Fruit fly (Drosophila melanogaster) whole organism, prepupa: ENCODE measurements around the gene CG31806.
A peak's percentile ranks its signal among the peaks of the same experiment; 100 is the strongest.

Experiments used
- Blimp-1 ChIP-seq: fragments of 200-800 bp; sonication (Bioruptor generic); optimal IDR thresholded peaks from 3 replicates; lab custom pipeline; 2017; ENCODE audit warnings: missing biosample characterization, missing genetic modification characterization, mild to moderate bottlenecking, moderate library complexity, missing genetic modification reagents
- CG10631 ChIP-seq: fragments of 200-800 bp; sonication (Bioruptor generic); optimal IDR thresholded peaks from 2 replicates; lab custom pipeline; 2016; ENCODE audit warnings: missing biosample characterization, missing genetic modification characterization
- CG10669 ChIP-seq: fragments of 200-800 bp; sonication (Bioruptor generic); optimal IDR thresholded peaks from 3 replicates; lab custom pipeline; 2018; ENCODE audit warnings: missing biosample characterization, mild to moderate bottlenecking, missing genetic modification characterization, moderate library complexity
- CG11762 ChIP-seq: fragments of 200-800 bp; sonication (Bioruptor generic); optimal IDR thresholded peaks from 3 replicates; lab custom pipeline; 2016; ENCODE audit warnings: missing biosample characterization, missing genetic modification characterization; ENCODE audit not compliant: insufficient read depth
- CG11902 ChIP-seq: fragments of 200-800 bp; sonication (Bioruptor generic); optimal IDR thresholded peaks from 3 replicates; lab custom pipeline; 2016; ENCODE audit warnings: missing biosample characterization, missing genetic modification characterization
- CG15336 ChIP-seq: fragments of 200-800 bp; sonication (Bioruptor generic); IDR thresholded peaks from 2 replicates; pipeline ENCODE4 v1.3.6; 2022; ENCODE audit warnings: missing biosample characterization, missing genetic modification characterization
- CG1621 ChIP-seq: fragments of 200-800 bp; sonication (Bioruptor generic); optimal IDR thresholded peaks from 3 replicates; lab custom pipeline; 2018; ENCODE audit warnings: missing biosample characterization, mild to moderate bottlenecking, missing genetic modification characterization
- CG32006 ChIP-seq: fragments of 200-800 bp; sonication (Bioruptor generic); optimal IDR thresholded peaks from 3 replicates; lab custom pipeline; 2017; ENCODE audit warnings: missing biosample characterization, mild to moderate bottlenecking, missing genetic modification characterization
- CG6163 ChIP-seq: fragments of 200-800 bp; sonication (Bioruptor generic); IDR thresholded peaks from 3 replicates; pipeline ENCODE4 v1.3.6; 2022; ENCODE audit warnings: missing biosample characterization, missing genetic modification characterization
- CG6276 ChIP-seq: fragments of 200-800 bp; sonication (Bioruptor generic); optimal IDR thresholded peaks from 2 replicates; lab custom pipeline; 2017; ENCODE audit warnings: missing biosample characterization, mild to moderate bottlenecking, missing genetic modification characterization
- CG8119 ChIP-seq: fragments of 200-800 bp; sonication (Bioruptor generic); IDR thresholded peaks from 3 replicates; pipeline ENCODE4 v1.3.6; 2022; ENCODE audit warnings: missing biosample characterization, missing genetic modification characterization
- CG8319 ChIP-seq: fragments of 200-800 bp; sonication (Bioruptor generic); optimal IDR thresholded peaks from 3 replicates; lab custom pipeline; 2016; ENCODE audit warnings: missing biosample characterization, missing genetic modification characterization
- CG8632 ChIP-seq: fragments of 200-800 bp; sonication (Bioruptor generic); optimal IDR thresholded peaks from 3 replicates; lab custom pipeline; 2016; ENCODE audit warnings: missing biosample characterization, missing genetic modification characterization
- Eip93F ChIP-seq: fragments of 200-800 bp; sonication (Bioruptor generic); optimal IDR thresholded peaks from 2 replicates; lab custom pipeline; 2016; ENCODE audit warnings: missing biosample characterization, mild to moderate bottlenecking, missing genetic modification characterization
- Ets21C ChIP-seq: fragments of 200-800 bp; sonication (Bioruptor generic); optimal IDR thresholded peaks from 3 replicates; lab custom pipeline; 2016; ENCODE audit warnings: missing biosample characterization, missing genetic modification characterization
- Gug ChIP-seq: fragments of 200-800 bp; sonication (Bioruptor generic); IDR thresholded peaks from 2 replicates; pipeline ENCODE4 v1.3.6; 2022; ENCODE audit warnings: missing biosample characterization, missing genetic modification characterization
- Hr4 ChIP-seq: fragments of 200-800 bp; sonication (Bioruptor generic); optimal IDR thresholded peaks from 3 replicates; lab custom pipeline; 2016; ENCODE audit warnings: missing biosample characterization, missing genetic modification characterization
- Met ChIP-seq: fragments of 200-800 bp; sonication (Bioruptor generic); optimal IDR thresholded peaks from 3 replicates; lab custom pipeline; 2016; ENCODE audit warnings: missing biosample characterization, missing genetic modification characterization
- OdsH ChIP-seq: fragments of 200-800 bp; sonication (Bioruptor generic); optimal IDR thresholded peaks from 3 replicates; lab custom pipeline; 2016; ENCODE audit warnings: missing biosample characterization, missing genetic modification characterization
- Smox ChIP-seq: fragments of 200-800 bp; sonication (Bioruptor generic); optimal IDR thresholded peaks from 3 replicates; lab custom pipeline; 2016; ENCODE audit warnings: missing biosample characterization, missing genetic modification characterization
- Sox14 ChIP-seq: fragments of 200-800 bp; sonication (Bioruptor generic); optimal IDR thresholded peaks from 3 replicates; lab custom pipeline; 2016; ENCODE audit warnings: missing biosample characterization, missing genetic modification characterization
- Sox15 ChIP-seq: fragments of 200-800 bp; sonication (Bioruptor generic); optimal IDR thresholded peaks from 3 replicates; lab custom pipeline; 2016; ENCODE audit warnings: missing biosample characterization, missing genetic modification characterization
- cyc ChIP-seq: fragments of 200-800 bp; sonication (Bioruptor generic); optimal IDR thresholded peaks from 3 replicates; lab custom pipeline; 2016; ENCODE audit warnings: missing biosample characterization, missing genetic modification characterization
- dac ChIP-seq: fragments of 200-800 bp; sonication (Bioruptor generic); optimal IDR thresholded peaks from 2 replicates; lab custom pipeline; 2017; ENCODE audit warnings: missing biosample characterization, mild to moderate bottlenecking, missing genetic modification characterization
- dsx ChIP-seq: fragments of 200-800 bp; optimal IDR thresholded peaks from 3 replicates; lab custom pipeline; 2019; ENCODE audit warnings: missing biosample characterization, mild to moderate bottlenecking, missing genetic modification characterization, moderate library complexity; ENCODE audit not compliant: poor library complexity, severe bottlenecking
- esn ChIP-seq: fragments of 200-800 bp; sonication (Bioruptor generic); optimal IDR thresholded peaks from 2 replicates; lab custom pipeline; 2016; ENCODE audit warnings: missing biosample characterization, mild to moderate bottlenecking, missing genetic modification characterization, moderate library complexity
- fd85E ChIP-seq: fragments of 200-800 bp; sonication (Bioruptor generic); optimal IDR thresholded peaks from 3 replicates; lab custom pipeline; 2016; ENCODE audit warnings: missing biosample characterization, missing genetic modification characterization
- fkh ChIP-seq: fragments of 200-800 bp; sonication (Bioruptor generic); optimal IDR thresholded peaks from 3 replicates; lab custom pipeline; 2017; ENCODE audit warnings: missing biosample characterization, mild to moderate bottlenecking, missing genetic modification characterization, moderate library complexity
- lz ChIP-seq: fragments of 200-800 bp; sonication (Bioruptor generic); optimal IDR thresholded peaks from 3 replicates; lab custom pipeline; 2016; ENCODE audit warnings: missing biosample characterization, missing genetic modification characterization
- pdm3 ChIP-seq: fragments of 200-800 bp; sonication (Bioruptor generic); optimal IDR thresholded peaks from 3 replicates; lab custom pipeline; 2016; ENCODE audit warnings: missing biosample characterization, missing genetic modification characterization
- salr ChIP-seq, 2 experiments: fragments of 200-800 bp; sonication (Bioruptor generic); optimal IDR thresholded peaks; 3 replicates each; lab custom pipeline; 2016 to 2018; ENCODE audit warnings: missing biosample characterization in 2 of 2, missing genetic modification characterization in 2 of 2, mild to moderate bottlenecking in 1 of 2
- ss ChIP-seq, 2 experiments: fragments of 200-800 bp; sonication (Bioruptor generic); optimal IDR thresholded peaks; 2 replicates in 1 of 2; 3 replicates in 1 of 2; lab custom pipeline; 2017 to 2018; ENCODE audit warnings: mild to moderate bottlenecking in 2 of 2, missing biosample characterization in 2 of 2, missing genetic modification characterization in 2 of 2, moderate library complexity in 1 of 2
- svp ChIP-seq: fragments of 200-800 bp; sonication (Bioruptor generic); peaks from one replicate; lab custom pipeline; 2016; ENCODE audit warnings: missing biosample characterization, missing genetic modification characterization
- topi ChIP-seq: fragments of 200-800 bp; sonication (Bioruptor generic); optimal IDR thresholded peaks from 3 replicates; lab custom pipeline; 2016; ENCODE audit warnings: missing biosample characterization, missing genetic modification characterization
- vri ChIP-seq: fragments of 200-800 bp; sonication (Bioruptor generic); optimal IDR thresholded peaks from 3 replicates; lab custom pipeline; 2016; ENCODE audit warnings: missing biosample characterization, mild to moderate bottlenecking, missing genetic modification characterization

CG31806 gene

dm6 chr2L:16984678-16985077, at the start of gene CG31806:
Gene CG31806, plus strand, starts transcription at chr2L:16984978.
- no peak for TF ChIP-seq CG8319 (GFP tag; lab: Kevin White, UChicago)
- no peak for TF ChIP-seq topi
- TF ChIP-seq pdm3 = no peak
- TF ChIP-seq CG10631 (GFP tag; lab: Kevin White, UChicago) = no peak
- TF ChIP-seq CG8632 = no peak
- no peak for TF ChIP-seq CG6276
- TF ChIP-seq svp (GFP tag; lab: Kevin White, UChicago) = no peak
- no peak for TF ChIP-seq vri (GFP tag; lab: Kevin White, UChicago)
- TF ChIP-seq Smox = no peak

dm6 chr2L:16972788-16973187, 12.0 kb upstream of the CG31806 start, which contains the start of gene beat-IIIb:
Gene beat-IIIb, plus strand, starts transcription at chr2L:16973091.
- TF ChIP-seq CG6276 = peak; percentile 43
- no peak for TF ChIP-seq CG8119 (GFP tag; lab: Robert Waterston, UW)

- TF ChIP-seq Sox14 (GFP tag; lab: Kevin White, UChicago) (no peak), cyc (GFP tag; lab: Kevin White, UChicago) (no peak), Hr4 (GFP tag; lab: Kevin White, UChicago) (no peak), svp (GFP tag; lab: Kevin White, UChicago) (no peak)
Observed at dm6 chr2L:16982201-16982600, 2.6 kb upstream of the CG31806 start, which contains the start of gene CG44406. Gene CG44406, minus strand, starts transcription at chr2L:16982301.

dm6 chr2L:16996343-16996742, 11.6 kb downstream of the CG31806 start:
- TF ChIP-seq CG15336 (GFP tag; lab: Robert Waterston, UW) = no peak
- no peak for TF ChIP-seq CG32006 (GFP tag; lab: Kevin White, UChicago)
- TF ChIP-seq Hr4 (GFP tag; lab: Kevin White, UChicago) = no peak
- no peak for TF ChIP-seq Eip93F (GFP tag; lab: Kevin White, UChicago)
- no peak for TF ChIP-seq salr (GFP tag; optimal IDR thresholded peaks at IDR 0.05; lab: Kevin White, UChicago)
- TF ChIP-seq Sox15 (GFP tag; lab: Kevin White, UChicago) = no peak
- TF ChIP-seq Met (GFP tag; lab: Kevin White, UChicago) = no peak
- TF ChIP-seq Gug (GFP tag; lab: Robert Waterston, UW) = no peak
- no peak for TF ChIP-seq CG11902
- no peak for TF ChIP-seq CG6163 (GFP tag; lab: Robert Waterston, UW)
- no peak for TF ChIP-seq lz (GFP tag; lab: Kevin White, UChicago)

DNA sequence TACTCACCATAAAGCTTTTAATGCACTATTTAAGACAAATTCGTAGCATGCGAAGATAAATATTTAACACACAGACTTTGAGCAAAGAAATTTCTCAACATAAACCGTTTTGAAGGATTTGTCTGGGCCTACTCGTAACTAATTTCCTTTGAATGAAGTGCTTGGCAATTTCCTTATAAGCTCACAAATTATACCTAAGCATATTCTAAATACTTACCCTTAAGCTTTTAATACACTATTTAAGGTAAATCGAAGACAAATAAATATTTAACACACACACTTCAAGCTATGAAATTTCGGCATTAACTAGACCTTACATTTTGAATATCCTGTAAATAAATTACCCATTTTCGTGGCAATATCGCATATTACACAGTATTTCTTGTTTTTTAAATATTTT, 29.8 kb downstream of the CG31806 start, which contains the start of gene CG6304:
Gene CG6304 (minus strand): TSS at position 101 of the 400 bp plus-strand sequence.
- TF ChIP-seq CG6163 (GFP tag; lab: Robert Waterston, UW) (no peak), dsx (GFP tag; lab: Kevin White, UChicago) (no peak), CG10669 (GFP tag; lab: Kevin White, UChicago) (no peak), ss (GFP tag; optimal IDR thresholded peaks at IDR 0.05; lab: Kevin White, UChicago) (no peak), Ets21C (GFP tag; lab: Kevin White, UChicago) (no peak), CG8632 (no peak), esn (GFP tag; lab: Kevin White, UChicago) (no peak), CG1621 (tag; lab: Kevin White, UChicago) (no peak), vri (GFP tag; lab: Kevin White, UChicago) (no peak), CG11762 (GFP tag; lab: Kevin White, UChicago) (no peak), fkh (GFP tag; lab: Kevin White, UChicago) (no peak), CG6276 (no peak), OdsH (GFP tag; lab: Kevin White, UChicago) (no peak), Blimp-1 (GFP tag; lab: Kevin White, UChicago) (no peak), cyc (GFP tag; lab: Kevin White, UChicago) (no peak), CG15336 (GFP tag; lab: Robert Waterston, UW) (no peak), Met (GFP tag; lab: Kevin White, UChicago) (no peak), fd85E (GFP tag; lab: Kevin White, UChicago) (no peak), dac (GFP tag; lab: Kevin White, UChicago) (no peak)
- TF ChIP-seq, all 60 proteins: peak for 0
